Worm (Caenorhabditis elegans) whole organism, L4/young adult: ENCODE data around the gene cyp-33C1.

Experiments
- W03F9.2 ChIP-seq: fragments of 150-350 bp; optimal IDR thresholded peaks from 2 replicates; lab custom pipeline; 2014; ENCODE audit warnings: missing biosample characterization, missing genetic modification characterization
- him-1 ChIP-seq: sonication (generic microtip); optimal IDR thresholded peaks from 2 replicates; lab custom pipeline; 2016; ENCODE audit warnings: missing genotype, missing genetic modification reagents, missing genetic modification characterization, missing compliant biosample characterization

ce11 chrV:2211936-2212335 lies 32.6 kb downstream of the cyp-33C1 start, which contains the start of gene nhr-133:
- no peak for TF ChIP-seq him-1 (tag; lab: Kevin White, UChicago)
- TF ChIP-seq W03F9.2 (tag; lab: Kevin White, UChicago) = no peak
